Worm (Caenorhabditis elegans): ENCODE data around the gene lipl-7.
A peak's percentile ranks its signal among the peaks of the same experiment; 100 is the strongest.

Gene lipl-7

DNA sequence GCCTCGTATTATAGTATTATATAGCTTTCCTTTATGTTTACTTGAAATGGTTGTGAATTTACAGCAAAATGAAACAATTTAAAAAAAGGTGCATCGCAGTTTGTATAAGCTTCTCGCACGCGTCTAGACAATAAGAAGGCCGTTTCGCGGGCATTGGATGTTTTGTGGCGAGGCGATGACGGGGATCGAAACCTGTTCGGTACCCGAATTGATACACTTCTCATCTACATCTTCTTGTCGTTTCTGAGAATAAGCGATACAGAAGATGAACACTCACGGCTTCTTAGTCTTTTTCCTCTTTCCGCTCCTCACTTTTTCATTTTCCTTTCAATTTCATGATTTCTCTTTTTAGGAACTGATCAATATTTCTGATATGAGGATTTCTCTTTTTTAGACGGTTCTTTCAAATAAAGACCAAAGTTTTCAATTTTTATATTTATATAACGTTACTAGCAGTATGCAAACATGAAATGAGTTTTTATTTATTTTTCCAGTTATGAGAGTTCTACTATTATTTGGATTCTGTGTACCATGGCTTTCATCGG is 4.1 kb upstream of the lipl-7 start, which contains the start of gene F01G10.10:
Gene F01G10.10, plus strand, starts transcription at position 495 of the 545 bp plus-strand sequence.
- TF ChIP-seq nhr-25 (tag; optimal IDR thresholded peaks at IDR 0.05) (peak; percentile 45), lsy-2 (tag; optimal IDR thresholded peaks at IDR 0.05) (peak in 1 of 2 experiments; percentile 36), sma-3 (GFP tag; optimal IDR thresholded peaks at IDR 0.05) (peak; percentile 26), alr-1 (tag; optimal IDR thresholded peaks at IDR 0.05) (no peak), blmp-1 (tag; optimal IDR thresholded peaks at IDR 0.05; ENCODE audit: insufficient read depth) (peak; percentile 77), crh-2 (tag; optimal IDR thresholded peaks at IDR 0.05) (peak; percentile 61)

DNA sequence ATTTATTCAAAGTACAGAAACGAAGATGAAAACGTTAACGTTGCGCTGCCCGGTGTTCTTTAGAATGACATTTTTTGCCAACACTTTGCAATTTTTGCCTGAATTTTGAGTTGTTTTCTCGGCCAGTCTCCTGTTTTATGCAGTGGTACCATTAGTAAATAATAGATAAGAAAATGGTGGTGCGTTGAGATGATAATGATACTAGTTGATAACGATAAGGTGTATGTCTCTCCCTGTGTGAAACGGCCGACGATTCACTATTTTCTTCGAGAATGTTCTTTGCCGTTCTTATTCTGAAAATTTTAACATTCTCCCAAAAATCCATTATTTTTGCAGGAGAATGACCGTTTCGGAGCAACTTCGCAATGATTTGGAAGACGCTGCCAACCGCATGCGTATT is 1.7 kb upstream of the lipl-7 start, which contains the start of gene tkt-1:
Gene tkt-1, plus strand, starts transcription at position 337 of the 400 bp plus-strand sequence.
- peak; percentile 81 for TF ChIP-seq crh-2 (tag; optimal IDR thresholded peaks at IDR 0.05)
- TF ChIP-seq fos-1 (tag; optimal IDR thresholded peaks at IDR 0.05): peak; percentile 79
- no peak for TF ChIP-seq elt-1 (tag; optimal IDR thresholded peaks at IDR 0.05)
- TF ChIP-seq nhr-11 (tag; optimal IDR thresholded peaks at IDR 0.05): no peak
- peak; percentile 28 for TF ChIP-seq sma-9 (GFP tag; optimal IDR thresholded peaks at IDR 0.05)
- TF ChIP-seq sma-9 (tag; optimal IDR thresholded peaks at IDR 0.05): no peak
- TF ChIP-seq F13H6.1 (tag; optimal IDR thresholded peaks at IDR 0.05): no peak
- no peak for TF ChIP-seq lin-13 (GFP tag; optimal IDR thresholded peaks at IDR 0.05)

DNA sequence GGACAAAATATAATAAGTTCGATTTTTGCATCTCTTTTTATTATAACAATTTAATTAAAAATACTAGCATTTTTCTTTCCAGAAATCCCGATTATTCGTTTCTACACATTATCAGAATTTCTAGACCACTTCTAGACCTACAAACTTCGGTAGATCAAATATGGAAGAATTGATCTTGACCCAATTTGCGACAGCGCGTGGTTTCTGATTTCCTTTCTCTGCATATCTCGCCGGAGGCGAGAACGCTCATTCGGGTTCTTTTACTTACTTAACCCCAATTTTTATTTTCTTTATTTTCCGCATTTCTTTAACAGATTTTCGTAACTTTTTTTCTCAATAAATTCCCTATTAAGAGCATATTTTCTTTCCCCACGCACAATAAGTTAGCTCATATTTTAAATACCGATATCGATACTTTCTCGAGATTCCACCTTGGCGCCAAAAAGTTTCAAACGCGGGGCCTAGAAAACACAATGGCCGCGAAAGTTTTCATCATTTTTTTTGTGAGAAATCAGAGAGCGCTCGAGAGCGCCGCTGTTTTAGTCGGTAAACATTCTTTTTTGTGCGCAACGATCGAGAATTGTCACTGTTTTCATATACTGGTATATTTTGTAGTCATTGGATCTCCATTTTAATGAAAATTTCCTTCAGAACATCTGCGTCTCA is 968 bp upstream of the lipl-7 start:
- TF ChIP-seq lin-11 (tag; optimal IDR thresholded peaks at IDR 0.05): no peak
- no peak for TF ChIP-seq F13H6.1 (tag; optimal IDR thresholded peaks at IDR 0.05)
- TF ChIP-seq crh-2 (tag; optimal IDR thresholded peaks at IDR 0.05): peak; percentile 24
- TF ChIP-seq ceh-16 (tag; optimal IDR thresholded peaks at IDR 0.05): no peak
- no peak for TF ChIP-seq ZK546.5 (tag; optimal IDR thresholded peaks at IDR 0.05)
- TF ChIP-seq ama-1 (optimal IDR thresholded peaks at IDR 0.05): no peak
- TF ChIP-seq nhr-237 (tag; optimal IDR thresholded peaks at IDR 0.05): no peak
- TF ChIP-seq nhr-6 (tag; optimal IDR thresholded peaks at IDR 0.05): no peak
- no peak for TF ChIP-seq fos-1 (tag; optimal IDR thresholded peaks at IDR 0.05)
- peak in 1 of 2 experiments; percentile 41 for TF ChIP-seq lsy-2 (tag; optimal IDR thresholded peaks at IDR 0.05)
- TF ChIP-seq mdl-1 (tag; optimal IDR thresholded peaks at IDR 0.05): no peak
- TF ChIP-seq nhr-10 (tag; optimal IDR thresholded peaks at IDR 0.05): no peak
- TF ChIP-seq R02D3.7 (tag; optimal IDR thresholded peaks at IDR 0.05): no peak
- no peak for TF ChIP-seq zag-1 (tag; optimal IDR thresholded peaks at IDR 0.05)
- TF ChIP-seq lin-13 (GFP tag; optimal IDR thresholded peaks at IDR 0.05): peak; percentile 25
- no peak for TF ChIP-seq ztf-1 (GFP tag; conservative IDR thresholded peaks at IDR 0.05)
- TF ChIP-seq nhr-129 (tag; optimal IDR thresholded peaks at IDR 0.05): peak; percentile 68
- TF ChIP-seq nhr-77 (tag; optimal IDR thresholded peaks at IDR 0.05): no peak
- no peak for TF ChIP-seq elt-1 (tag; optimal IDR thresholded peaks at IDR 0.05)
- TF ChIP-seq nhr-23 (tag; optimal IDR thresholded peaks at IDR 0.05): no peak
- no peak for TF ChIP-seq sma-9 (GFP tag; optimal IDR thresholded peaks at IDR 0.05)
- TF ChIP-seq sma-9 (tag; optimal IDR thresholded peaks at IDR 0.05): no peak
- TF ChIP-seq unc-39 (tag; optimal IDR thresholded peaks at IDR 0.05): no peak
- TF ChIP-seq sem-4 (tag; optimal IDR thresholded peaks at IDR 0.05): no peak
- no peak for TF ChIP-seq lin-39 (tag; optimal IDR thresholded peaks at IDR 0.05)
- TF ChIP-seq unc-62 (GFP tag; optimal IDR thresholded peaks at IDR 0.05): no peak
- no peak for TF ChIP-seq nhr-11 (tag; optimal IDR thresholded peaks at IDR 0.05)
- TF ChIP-seq peb-1 (tag; optimal IDR thresholded peaks at IDR 0.05): no peak
- TF ChIP-seq mbf-1 (tag; optimal IDR thresholded peaks at IDR 0.05): no peak
- TF ChIP-seq blmp-1 (tag; optimal IDR thresholded peaks at IDR 0.05; ENCODE audit: insufficient read depth): no peak
- TF ChIP-seq ztf-4 (tag; optimal IDR thresholded peaks at IDR 0.05): no peak
- TF ChIP-seq skn-1 (tag; optimal IDR thresholded peaks at IDR 0.05): no peak
- no peak for TF ChIP-seq elt-3 (tag; optimal IDR thresholded peaks at IDR 0.05)
- no peak for TF ChIP-seq aly-2 (tag; optimal IDR thresholded peaks at IDR 0.05)
- no peak for TF ChIP-seq ztf-11 (tag; optimal IDR thresholded peaks at IDR 0.05)
- TF ChIP-seq alr-1 (tag; optimal IDR thresholded peaks at IDR 0.05): no peak
- TF ChIP-seq gmeb-1 (tag; optimal IDR thresholded peaks at IDR 0.05): peak; percentile 79

Data from whole organism, L2 larva.